Worm (Caenorhabditis elegans): ENCODE data around the gene ref-1.

Gene ref-1

DNA sequence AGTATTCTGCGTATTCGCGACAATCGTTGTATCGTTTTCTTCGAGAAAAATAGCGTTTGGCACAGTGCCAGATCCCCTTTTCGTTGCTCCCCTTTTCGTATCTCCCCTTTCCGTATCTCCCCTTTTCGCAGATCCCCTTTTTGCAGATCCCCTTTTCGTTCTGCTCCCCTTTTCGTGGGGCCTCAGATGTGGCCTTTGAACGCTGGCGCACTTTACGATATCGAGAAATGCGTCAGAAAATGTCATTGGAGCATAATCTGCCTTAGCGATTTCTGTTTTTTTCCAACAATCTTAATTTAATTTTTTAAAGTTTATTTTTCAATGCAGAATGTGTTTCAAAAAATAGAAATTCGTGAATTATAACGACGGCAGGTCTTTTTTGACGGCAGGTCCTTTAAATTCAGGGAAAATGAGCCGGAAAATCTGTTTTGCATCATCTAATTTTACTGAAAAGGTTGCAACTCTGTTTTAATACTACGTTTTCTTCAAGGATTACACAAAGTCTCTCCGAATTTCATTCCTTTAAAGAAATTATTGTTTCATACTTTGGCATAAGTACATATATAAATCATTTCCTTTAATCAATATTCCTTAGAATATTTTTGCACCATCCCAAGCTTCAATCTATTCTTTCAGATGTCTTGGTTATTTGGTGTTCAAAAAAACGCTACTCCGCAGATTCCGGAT is 30.2 kb downstream of the ref-1 start, which contains the start of gene atad-3 (continued):
- TF ChIP-seq snu-23 (GFP tag; optimal IDR thresholded peaks at IDR 0.05) (peak; percentile 92), hlh-4 (tag; optimal IDR thresholded peaks at IDR 0.05) (no peak), egl-27 (tag; optimal IDR thresholded peaks at IDR 0.05) (no peak), C34B4.2 (tag; optimal IDR thresholded peaks at IDR 0.05) (no peak), lir-3 (tag; optimal IDR thresholded peaks at IDR 0.05; ENCODE audit: poor library complexity) (peak; percentile 90), irx-1 (tag; optimal IDR thresholded peaks at IDR 0.05) (peak; percentile 74), isw-1 (GFP tag; IDR thresholded peaks at IDR 0.05) (peak; percentile 97), lin-14 (GFP tag; optimal IDR thresholded peaks at IDR 0.05) (peak; percentile 93), blmp-1 (tag; optimal IDR thresholded peaks at IDR 0.05) (peak; percentile 49)

DNA sequence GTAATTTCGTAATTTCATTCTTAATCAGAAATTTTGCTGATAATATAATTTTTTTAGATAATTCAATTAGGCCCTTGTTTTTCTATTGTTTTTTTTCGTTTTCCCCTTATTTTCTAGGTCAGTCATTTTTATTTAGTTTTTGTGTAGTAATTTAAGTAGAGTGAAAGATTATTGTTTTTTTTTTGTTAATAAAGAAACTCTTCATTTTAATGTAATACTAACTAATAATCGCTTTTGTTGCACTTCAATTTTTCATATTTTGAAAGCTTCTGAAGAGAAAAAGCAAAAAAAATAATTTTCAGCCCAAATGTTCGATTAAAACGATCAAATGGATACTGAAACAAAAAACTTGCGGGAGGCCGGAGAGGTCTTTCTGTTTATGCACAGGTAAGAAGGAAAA is 32.7 kb downstream of the ref-1 start, which contains the start of gene F54B3.1:
TSS of gene F54B3.1 (plus strand) at position 301 of the 400 bp plus-strand sequence.
- TF ChIP-seq rnt-1 (tag; optimal IDR thresholded peaks at IDR 0.05) (no peak), unc-86 (tag; optimal IDR thresholded peaks at IDR 0.05) (no peak), efl-3 (GFP tag; optimal IDR thresholded peaks at IDR 0.05) (no peak), efl-1 (optimal IDR thresholded peaks at IDR 0.05) (no peak), efl-1 (GFP tag; optimal IDR thresholded peaks at IDR 0.05 in 1 of 2) (peak in 1 of 2 experiments; percentile 1), aly-2 (tag; optimal IDR thresholded peaks at IDR 0.05) (peak; percentile 22), nhr-77 (tag; optimal IDR thresholded peaks at IDR 0.05) (no peak)

DNA sequence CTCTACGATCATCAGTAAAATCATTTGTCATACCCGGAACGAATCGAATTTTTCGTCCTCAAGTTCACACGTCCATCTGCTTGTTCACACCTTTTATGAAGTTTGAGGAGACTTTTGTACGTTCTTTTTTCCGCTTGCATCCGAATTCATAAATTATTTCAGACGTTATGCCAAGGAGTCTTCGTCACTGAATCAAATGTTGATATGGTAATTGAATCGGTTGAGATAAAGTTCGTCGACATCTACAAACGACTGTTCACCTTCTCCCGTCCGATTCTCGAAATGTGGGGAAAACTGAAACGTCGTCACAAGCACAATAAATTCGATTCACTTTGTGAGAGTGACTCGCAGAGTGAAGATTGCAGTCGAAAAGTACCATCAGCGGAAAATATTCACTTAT is 33.8 kb downstream of the ref-1 start:
- no peak for TF ChIP-seq ceh-8 (GFP tag; optimal IDR thresholded peaks at IDR 0.05)
- no peak for TF ChIP-seq elt-2 (tag; optimal IDR thresholded peaks at IDR 0.05)
- TF ChIP-seq mef-2 (tag; optimal IDR thresholded peaks at IDR 0.05) = no peak
- no peak for TF ChIP-seq unc-98 (GFP tag; IDR thresholded peaks at IDR 0.05)
- TF ChIP-seq hlh-4 (tag; optimal IDR thresholded peaks at IDR 0.05) = no peak
- TF ChIP-seq F16B12.6 (tag; optimal IDR thresholded peaks at IDR 0.05) = no peak
- no peak for TF ChIP-seq fkh-4 (tag; optimal IDR thresholded peaks at IDR 0.05; ENCODE audit: borderline replicate concordance)

DNA sequence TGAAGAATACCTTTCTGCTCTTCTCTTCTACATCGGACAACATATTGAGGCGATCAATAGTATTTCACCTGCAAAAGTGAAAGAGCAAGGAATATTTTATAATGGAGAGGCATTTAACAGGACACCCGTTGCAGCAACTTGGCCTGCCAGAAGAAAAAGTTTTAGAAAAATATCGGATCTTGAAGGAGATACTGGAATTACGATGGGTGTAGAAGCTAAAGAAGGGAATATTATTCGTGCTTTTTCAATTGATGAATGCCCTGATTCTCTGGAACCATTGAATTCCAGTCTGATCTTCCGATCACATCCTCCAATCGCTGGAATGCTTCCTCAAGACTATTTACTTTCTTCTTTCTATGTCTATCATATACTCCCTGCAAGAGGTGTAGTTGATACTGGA is 43.0 kb downstream of the ref-1 start:
- TF ChIP-seq ets-5 (GFP tag; IDR thresholded peaks at IDR 0.05) (no peak), hlh-17 (GFP tag; optimal IDR thresholded peaks at IDR 0.05; ENCODE audit: borderline replicate concordance) (no peak), lin-13 (GFP tag; optimal IDR thresholded peaks at IDR 0.05) (no peak), lsy-2 (tag; optimal IDR thresholded peaks at IDR 0.05) (no peak), nhr-20 (tag; optimal IDR thresholded peaks at IDR 0.05) (no peak), lin-15B (tag; optimal IDR thresholded peaks at IDR 0.05) (no peak), zag-1 (tag; optimal IDR thresholded peaks at IDR 0.05) (no peak), nhr-76 (tag; optimal IDR thresholded peaks at IDR 0.05) (no peak), nhr-84 (tag; optimal IDR thresholded peaks at IDR 0.05) (no peak), sptf-1 (tag; optimal IDR thresholded peaks at IDR 0.05) (no peak), sup-37 (GFP tag; optimal IDR thresholded peaks at IDR 0.05) (no peak), lin-14 (GFP tag; optimal IDR thresholded peaks at IDR 0.05) (no peak), dsc-1 (tag; optimal IDR thresholded peaks at IDR 0.05) (no peak), fkh-4 (tag; optimal IDR thresholded peaks at IDR 0.05; ENCODE audit: borderline replicate concordance) (no peak), nhr-90 (tag; optimal IDR thresholded peaks at IDR 0.05; ENCODE audit: poor library complexity) (no peak), unc-98 (GFP tag; IDR thresholded peaks at IDR 0.05) (no peak), lin-35 (GFP tag; optimal IDR thresholded peaks at IDR 0.05) (no peak), lin-39 (tag; optimal IDR thresholded peaks at IDR 0.05) (no peak), nhr-237 (tag; optimal IDR thresholded peaks at IDR 0.05) (no peak), elt-3 (tag; optimal IDR thresholded peaks at IDR 0.05) (no peak)
